Fruit fly (Drosophila melanogaster) whole organism, adult: ENCODE measurements around the gene CG12395.

Source experiments
- CG14711 ChIP-seq: fragments of 200-800 bp; sonication (Bioruptor generic); optimal IDR thresholded peaks from 2 replicates; lab custom pipeline; 2018; ENCODE audit warnings: missing biosample characterization, mild to moderate bottlenecking, missing genetic modification characterization, moderate library complexity
- CG33017 ChIP-seq: fragments of 200-800 bp; sonication (Bioruptor generic); optimal IDR thresholded peaks from 2 replicates; lab custom pipeline; 2018; ENCODE audit warnings: missing biosample characterization, mild to moderate bottlenecking, missing genetic modification characterization, moderate library complexity
- CG5204 ChIP-seq: fragments of 200-800 bp; sonication (Bioruptor generic); optimal IDR thresholded peaks from 2 replicates; lab custom pipeline; 2016; ENCODE audit warnings: missing biosample characterization, missing genetic modification characterization
- CG7045 ChIP-seq: fragments of 200-800 bp; sonication (Bioruptor generic); optimal IDR thresholded peaks from 2 replicates; lab custom pipeline; 2017; ENCODE audit warnings: missing biosample characterization, mild to moderate bottlenecking, missing genetic modification characterization
- Clk ChIP-seq: fragments of 200-800 bp; sonication (Bioruptor generic); optimal IDR thresholded peaks from 2 replicates; lab custom pipeline; 2017; ENCODE audit warnings: missing biosample characterization, missing genetic modification characterization
- Mnt ChIP-seq: fragments of 200-800 bp; sonication (Bioruptor generic); optimal IDR thresholded peaks from 2 replicates; lab custom pipeline; 2016; ENCODE audit warnings: missing biosample characterization, mild to moderate bottlenecking, missing genetic modification characterization
- kay ChIP-seq: fragments of 200-800 bp; sonication (Bioruptor generic); peaks from one replicate; lab custom pipeline; 2016; ENCODE audit warnings: missing biosample characterization, missing genetic modification characterization, borderline replicate concordance
- ovo ChIP-seq: fragments of 200-800 bp; sonication (Bioruptor generic); optimal IDR thresholded peaks from 2 replicates; lab custom pipeline; 2016; ENCODE audit warnings: missing biosample characterization, missing genetic modification characterization
- pad ChIP-seq: fragments of 200-800 bp; sonication (Bioruptor generic); optimal IDR thresholded peaks from 3 replicates; lab custom pipeline; 2017; ENCODE audit warnings: missing biosample characterization, missing genetic modification characterization, mild to moderate bottlenecking, moderate library complexity, missing genetic modification reagents
- tj ChIP-seq: fragments of 200-800 bp; sonication (Bioruptor generic); optimal IDR thresholded peaks from 3 replicates; lab custom pipeline; 2017; ENCODE audit warnings: missing biosample characterization, mild to moderate bottlenecking, missing genetic modification characterization, moderate library complexity
- toe ChIP-seq: fragments of 200-800 bp; sonication (Bioruptor generic); optimal IDR thresholded peaks from 2 replicates; lab custom pipeline; 2016; ENCODE audit warnings: missing biosample characterization, missing genetic modification characterization

dm6 chrX:16085865-16086592 lies 23.3 kb upstream of the CG12395 start:
- TF ChIP-seq kay (GFP tag; lab: Kevin White, UChicago): peak; percentile 9
- TF ChIP-seq Clk: no peak
- TF ChIP-seq ovo (GFP tag; lab: Kevin White, UChicago): peak; percentile 38
- peak; percentile 69 for TF ChIP-seq pad (GFP tag; lab: Kevin White, UChicago)
- TF ChIP-seq Mnt (GFP tag; lab: Kevin White, UChicago): no peak
- peak; percentile 34 for TF ChIP-seq CG5204 (GFP tag; lab: Kevin White, UChicago)
- TF ChIP-seq CG14711 (tag; lab: Kevin White, UChicago): no peak
- TF ChIP-seq toe (GFP tag; lab: Kevin White, UChicago): no peak
- peak; percentile 51 for TF ChIP-seq CG7045 (GFP tag; lab: Kevin White, UChicago)
- no peak for TF ChIP-seq CG33017 (tag; lab: Kevin White, UChicago)
- TF ChIP-seq tj (GFP tag; lab: Kevin White, UChicago): no peak
